Worm (Caenorhabditis elegans): ENCODE measurements around the gene ZK1248.15.

ZK1248.15 gene

ce11 chrII:5844694-5845129, 6.4 kb upstream of the ZK1248.15 start:
- TF ChIP-seq hif-1 (tag; optimal IDR thresholded peaks at IDR 0.05), result peak; percentile 88 to 94
- TF ChIP-seq dmd-8 (GFP tag; IDR thresholded peaks at IDR 0.05), result peak; percentile 83
- TF ChIP-seq sdz-12 (GFP tag; optimal IDR thresholded peaks at IDR 0.05), result peak; percentile 82
- peak; percentile 86 for TF ChIP-seq mxl-2 (GFP tag; conservative IDR thresholded peaks at IDR 0.05)
- TF ChIP-seq daf-19 (GFP tag; conservative IDR thresholded peaks at IDR 0.05), result peak; percentile 99
- peak; percentile 98 for TF ChIP-seq tra-1 (GFP tag; IDR thresholded peaks at IDR 0.05)
- peak; percentile 85 for TF ChIP-seq lin-39 (tag; optimal IDR thresholded peaks at IDR 0.05)
- peak; percentile 74; the same call in 1 of the 2 replicates for TF ChIP-seq Y105C5A.15 (GFP tag; IDR thresholded peaks at IDR 0.05)
- TF ChIP-seq nhr-48 (tag; optimal IDR thresholded peaks at IDR 0.05), result peak; percentile 97
- TF ChIP-seq F49E8.2 (tag; optimal IDR thresholded peaks at IDR 0.05; ENCODE audit: borderline replicate concordance), result peak; percentile 97
- TF ChIP-seq lsy-2 (tag; optimal IDR thresholded peaks at IDR 0.05), result peak; percentile 94 to 97
- TF ChIP-seq nhr-77 (tag; optimal IDR thresholded peaks at IDR 0.05), result peak; percentile 98
- TF ChIP-seq set-16 (GFP tag; IDR thresholded peaks at IDR 0.05), result peak; percentile 83
- TF ChIP-seq mxl-3 (GFP tag; optimal IDR thresholded peaks at IDR 0.05), result peak; percentile 89
- TF ChIP-seq egl-43 (GFP tag; IDR thresholded peaks at IDR 0.05), result peak; percentile 99
- peak; percentile 93 for TF ChIP-seq T20F7.1 (GFP tag; optimal IDR thresholded peaks at IDR 0.05)
- TF ChIP-seq nhr-237 (tag; optimal IDR thresholded peaks at IDR 0.05), result peak; percentile 70
- TF ChIP-seq daf-16 (GFP tag; optimal IDR thresholded peaks at IDR 0.05), result peak; percentile 89 to 97
- TF ChIP-seq daf-16 (tag; optimal IDR thresholded peaks at IDR 0.05), result peak; percentile 89
- TF ChIP-seq T26A8.4 (GFP tag; IDR thresholded peaks at IDR 0.05), result peak; percentile 100
- TF ChIP-seq hmg-1.1 (GFP tag; IDR thresholded peaks at IDR 0.05), result peak; percentile 100
- peak; percentile 95 for TF ChIP-seq lin-38 (GFP tag; IDR thresholded peaks at IDR 0.05)
- TF ChIP-seq nhr-76 (tag; optimal IDR thresholded peaks at IDR 0.05), result peak; percentile 77
- peak; percentile 97 for TF ChIP-seq spr-3 (GFP tag; optimal IDR thresholded peaks at IDR 0.05)
- TF ChIP-seq dmd-9 (GFP tag; IDR thresholded peaks at IDR 0.05), result peak; percentile 99
- peak; percentile 95 for TF ChIP-seq lin-1 (GFP tag; IDR thresholded peaks at IDR 0.05)
- peak; percentile 94 for TF ChIP-seq gei-8 (GFP tag; optimal IDR thresholded peaks at IDR 0.05)
- peak; percentile 53 for TF ChIP-seq pqm-1 (tag; optimal IDR thresholded peaks at IDR 0.05)
- TF ChIP-seq ceh-62 (tag; optimal IDR thresholded peaks at IDR 0.05), result peak; percentile 44
- peak; percentile 55 for TF ChIP-seq skn-1 (tag; optimal IDR thresholded peaks at IDR 0.05)
- TF ChIP-seq daf-12 (tag; optimal IDR thresholded peaks at IDR 0.05), result peak; percentile 43
- peak; percentile 97 for TF ChIP-seq zag-1 (tag; optimal IDR thresholded peaks at IDR 0.05)
- TF ChIP-seq fos-1 (tag; optimal IDR thresholded peaks at IDR 0.05), result peak; percentile 97
- TF ChIP-seq F37D6.2 (tag; optimal IDR thresholded peaks at IDR 0.05), result peak; percentile 97
- TF ChIP-seq aha-1 (tag), result peak; percentile 100
- peak; percentile 100 for TF ChIP-seq fkh-10 (GFP tag; optimal IDR thresholded peaks at IDR 0.05)
- TF ChIP-seq spr-1 (tag; optimal IDR thresholded peaks at IDR 0.05), result peak; percentile 97
- TF ChIP-seq nhr-111 (GFP tag; optimal IDR thresholded peaks at IDR 0.05), result peak; percentile 89
- TF ChIP-seq ceh-82 (tag; optimal IDR thresholded peaks at IDR 0.05), result peak; percentile 36
- peak; percentile 93 for TF ChIP-seq nhr-10 (tag; optimal IDR thresholded peaks at IDR 0.05)
- TF ChIP-seq zip-11 (GFP tag; IDR thresholded peaks at IDR 0.05), result 0 out of 2 replicates have a peak, but pooled peaks have one; percentile 52
- peak; percentile 100 for TF ChIP-seq dve-1 (tag; optimal IDR thresholded peaks at IDR 0.05; ENCODE audit: insufficient read depth)
- TF ChIP-seq jun-1 (tag; optimal IDR thresholded peaks at IDR 0.05), result peak; percentile 98
- peak; percentile 95 for TF ChIP-seq F10B5.3 (tag; optimal IDR thresholded peaks at IDR 0.05)
- peak; percentile 58 to 72 for TF ChIP-seq ZK546.5 (tag; optimal IDR thresholded peaks at IDR 0.05)
- TF ChIP-seq ces-1 (GFP tag; optimal IDR thresholded peaks at IDR 0.05), result peak; percentile 94
- peak; percentile 58 for TF ChIP-seq R02D3.7 (tag; optimal IDR thresholded peaks at IDR 0.05)
- peak; percentile 92 for TF ChIP-seq lin-29 (GFP tag; IDR thresholded peaks at IDR 0.05)
- peak; percentile 100 for TF ChIP-seq ama-1 (optimal IDR thresholded peaks at IDR 0.05)
- peak; percentile 63 for TF ChIP-seq lin-15B (tag; optimal IDR thresholded peaks at IDR 0.05)
- peak; percentile 96 for TF ChIP-seq nhr-6 (tag; optimal IDR thresholded peaks at IDR 0.05)
- TF ChIP-seq ztf-11 (tag; optimal IDR thresholded peaks at IDR 0.05), result peak; percentile 47
- peak; percentile 99 for TF ChIP-seq hlh-11 (tag; optimal IDR thresholded peaks at IDR 0.05)

Measured in whole organism, L4 larva.